Worm (Caenorhabditis elegans) whole organism, young adult: ENCODE measurements around the gene B0454.8.

Experiments
- B0019.2 ChIP-seq: fragments of 200-800 bp; sonication (Bioruptor generic); conservative IDR thresholded peaks from 2 replicates; pipeline ENCODE4 v1.3.6; 2022; ENCODE audit warnings: missing genetic modification reagents, missing genetic modification characterization, missing compliant biosample characterization
- B0035.1 ChIP-seq: sonication (generic microtip); optimal IDR thresholded peaks from 2 replicates; lab custom pipeline; 2016; ENCODE audit warnings: missing genetic modification characterization, mild to moderate bottlenecking, missing compliant biosample characterization, missing genotype, missing genetic modification reagents
- F39B2.1 ChIP-seq: fragments of 200-800 bp; sonication (Bioruptor generic); IDR thresholded peaks from 2 replicates; pipeline ENCODE4 v1.3.6; 2022; ENCODE audit warnings: missing genetic modification reagents, missing genetic modification characterization, missing compliant biosample characterization
- F52B5.7 ChIP-seq: sonication (generic microtip); optimal IDR thresholded peaks from 2 replicates; lab custom pipeline; 2016; ENCODE audit warnings: mild to moderate bottlenecking, missing genetic modification characterization, missing compliant biosample characterization
- Y53F4B.3 ChIP-seq: fragments of 200-800 bp; sonication (Bioruptor generic); IDR thresholded peaks from 2 replicates; pipeline ENCODE4 v1.3.6; 2022; ENCODE audit warnings: missing genetic modification reagents, missing genetic modification characterization, missing compliant biosample characterization
- Y79H2A.3 ChIP-seq: fragments of 200-800 bp; sonication (Bioruptor generic); conservative IDR thresholded peaks from 2 replicates; pipeline ENCODE4 v1.3.6; 2022; ENCODE audit warnings: missing genetic modification reagents, missing genetic modification characterization, missing compliant biosample characterization
- akir-1 ChIP-seq: fragments of 200-800 bp; sonication (Bioruptor generic); optimal IDR thresholded peaks from 2 replicates; lab custom pipeline; 2018; ENCODE audit warnings: mild to moderate bottlenecking, missing genetic modification characterization, moderate library complexity, missing compliant biosample characterization
- attf-6 ChIP-seq: fragments of 200-800 bp; sonication (Bioruptor generic); IDR thresholded peaks from 2 replicates; pipeline ENCODE4 v1.3.6; 2022; ENCODE audit warnings: missing genetic modification reagents, missing genetic modification characterization, missing compliant biosample characterization
- ccch-3 ChIP-seq: fragments of 200-800 bp; sonication (Bioruptor generic); optimal IDR thresholded peaks from 2 replicates; lab custom pipeline; 2018; ENCODE audit warnings: mild to moderate bottlenecking, missing genetic modification characterization, missing compliant biosample characterization
- cebp-2 ChIP-seq: fragments of 200-800 bp; sonication (Bioruptor generic); IDR thresholded peaks from 2 replicates; pipeline ENCODE4 v1.3.6; 2022; ENCODE audit warnings: missing genetic modification characterization, missing compliant biosample characterization
- ceh-58 ChIP-seq: fragments of 200-800 bp; sonication (Bioruptor generic); IDR thresholded peaks from 2 replicates; pipeline ENCODE4 v1.3.6; 2022; ENCODE audit warnings: missing genetic modification characterization, missing compliant biosample characterization
- ceh-91 ChIP-seq: fragments of 200-800 bp; sonication (Bioruptor generic); IDR thresholded peaks from 2 replicates; pipeline ENCODE4 v1.3.6; 2022; ENCODE audit warnings: missing genetic modification reagents, missing genetic modification characterization, missing compliant biosample characterization
- dpff-1 ChIP-seq: sonication (generic microtip); optimal IDR thresholded peaks from 2 replicates; lab custom pipeline; 2017; ENCODE audit warnings: mild to moderate bottlenecking, missing genetic modification characterization, missing compliant biosample characterization
- dpl-1 ChIP-seq: fragments of 150-350 bp; optimal IDR thresholded peaks from 2 replicates; lab custom pipeline; 2014; ENCODE audit warnings: missing biosample characterization, missing genetic modification reagents, missing genetic modification characterization
- hsf-1 ChIP-seq: fragments of 200-800 bp; sonication (Bioruptor generic); IDR thresholded peaks from 2 replicates; pipeline ENCODE4 v1.3.6; 2022; ENCODE audit warnings: missing genetic modification reagents, missing genetic modification characterization, missing compliant biosample characterization
- lag-1 ChIP-seq: fragments of 200-800 bp; sonication (Bioruptor generic); IDR thresholded peaks from 2 replicates; pipeline ENCODE4 v1.3.6; 2022; ENCODE audit warnings: missing genetic modification reagents, missing genetic modification characterization, missing compliant biosample characterization
- let-526 ChIP-seq: fragments of 200-800 bp; sonication (Bioruptor generic); IDR thresholded peaks from 2 replicates; pipeline ENCODE4 v1.3.6; 2022; ENCODE audit warnings: missing genetic modification reagents, missing genetic modification characterization, missing compliant biosample characterization
- lin-26 ChIP-seq: fragments of 200-800 bp; sonication (Bioruptor generic); IDR thresholded peaks from 2 replicates; pipeline ENCODE4 v1.3.6; 2022; ENCODE audit warnings: missing genetic modification reagents, missing genetic modification characterization, missing compliant biosample characterization
- madf-10 ChIP-seq: sonication (generic microtip); optimal IDR thresholded peaks from 2 replicates; lab custom pipeline; 2016; ENCODE audit warnings: mild to moderate bottlenecking, missing genetic modification characterization, missing compliant biosample characterization
- mcd-1 ChIP-seq: fragments of 200-800 bp; sonication (Bioruptor generic); IDR thresholded peaks from 2 replicates; pipeline ENCODE4 v1.3.6; 2022; ENCODE audit warnings: missing genetic modification reagents, missing genetic modification characterization, missing compliant biosample characterization
- mxl-1 ChIP-seq: sonication (generic microtip); optimal IDR thresholded peaks from 2 replicates; lab custom pipeline; 2016; ENCODE audit warnings: missing genetic modification characterization, missing compliant biosample characterization
- nfyb-1 ChIP-seq: fragments of 200-800 bp; sonication (Bioruptor generic); IDR thresholded peaks from 2 replicates; pipeline ENCODE4 v1.3.6; 2022; ENCODE audit warnings: missing genetic modification reagents, missing genetic modification characterization, missing compliant biosample characterization
- nhr-120 ChIP-seq: fragments of 200-800 bp; sonication (Bioruptor generic); IDR thresholded peaks from 2 replicates; pipeline ENCODE4 v1.3.6; 2022; ENCODE audit warnings: missing genetic modification characterization, missing compliant biosample characterization
- nhr-80 ChIP-seq: sonication (generic microtip); optimal IDR thresholded peaks from 2 replicates; lab custom pipeline; 2016; ENCODE audit warnings: missing genetic modification characterization, missing compliant biosample characterization
- rcor-1 ChIP-seq: fragments of 200-800 bp; sonication (Bioruptor generic); IDR thresholded peaks from 2 replicates; pipeline ENCODE4 v1.3.6; 2022; ENCODE audit warnings: missing genetic modification reagents, missing genetic modification characterization, missing compliant biosample characterization
- repo-1 ChIP-seq: sonication (generic microtip); optimal IDR thresholded peaks from 2 replicates; lab custom pipeline; 2017; ENCODE audit warnings: mild to moderate bottlenecking, missing genetic modification characterization, missing compliant biosample characterization
- rpc-1 ChIP-seq, 2 experiments: fragments of 150-350 bp in 1 of 2; sonication (generic microtip) in 1 of 2; optimal IDR thresholded peaks; 2 replicates each; lab custom pipeline; 2014 to 2018; ENCODE audit warnings: missing biosample characterization in 1 of 2, missing genetic modification characterization in 1 of 2, missing genetic modification reagents in 1 of 2, missing genotype in 1 of 2
- snpc-1.3 ChIP-seq: sonication (generic microtip); optimal IDR thresholded peaks from 2 replicates; lab custom pipeline; 2017; ENCODE audit warnings: missing genetic modification characterization, mild to moderate bottlenecking, missing compliant biosample characterization, antibody characterized with exemption, moderate library complexity, missing genotype, missing genetic modification reagents; ENCODE audit not compliant: insufficient read depth
- tbp1 ChIP-seq: fragments of 200-800 bp; sonication (Bioruptor generic); optimal IDR thresholded peaks from 2 replicates; lab custom pipeline; 2018; ENCODE audit warnings: mild to moderate bottlenecking, missing genetic modification characterization, missing compliant biosample characterization
- tbx-9 ChIP-seq: sonication (generic microtip); optimal IDR thresholded peaks from 2 replicates; lab custom pipeline; 2016; ENCODE audit warnings: borderline replicate concordance, missing genetic modification characterization, inconsistent platforms, missing compliant biosample characterization
- zfh-2 ChIP-seq: fragments of 200-800 bp; sonication (Bioruptor generic); conservative IDR thresholded peaks from 2 replicates; pipeline ENCODE4 v1.3.6; 2022; ENCODE audit warnings: missing genetic modification reagents, missing genetic modification characterization, missing compliant biosample characterization
- zim-3 ChIP-seq: sonication (generic microtip); optimal IDR thresholded peaks from 2 replicates; lab custom pipeline; 2017; ENCODE audit warnings: mild to moderate bottlenecking, missing genetic modification characterization, moderate library complexity, missing compliant biosample characterization
- ztf-26 ChIP-seq: sonication (generic microtip); optimal IDR thresholded peaks from 2 replicates; lab custom pipeline; 2017; ENCODE audit warnings: missing genetic modification characterization, missing compliant biosample characterization
- ztf-3 ChIP-seq: fragments of 200-800 bp; sonication (Bioruptor generic); optimal IDR thresholded peaks from 2 replicates; lab custom pipeline; 2018; ENCODE audit warnings: mild to moderate bottlenecking, missing genetic modification characterization, missing compliant biosample characterization

Gene B0454.8

DNA sequence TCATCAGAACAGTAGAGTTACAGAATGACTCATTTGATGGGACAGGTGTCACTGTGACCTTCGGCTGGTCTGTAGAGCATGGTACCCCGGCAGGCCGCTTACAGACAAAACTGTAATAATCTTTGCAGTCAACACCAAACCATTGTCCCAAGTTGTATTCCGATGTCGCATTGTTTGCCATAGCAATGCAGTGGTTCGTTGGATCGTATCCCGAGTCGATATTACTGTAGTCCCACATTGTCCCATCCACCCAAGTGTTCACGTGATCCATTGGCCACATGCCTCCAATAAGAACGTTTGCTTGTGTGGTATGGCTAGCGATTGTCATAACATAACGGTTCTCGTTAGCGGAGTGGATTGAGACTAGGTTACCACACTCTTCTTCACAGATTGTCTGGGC lies 22.4 kb downstream of the B0454.8 start:
- TF ChIP-seq rcor-1 (GFP tag; lab: Robert Waterston, UW) (no peak), zim-3 (no peak), mxl-1 (tag; lab: Kevin White, UChicago) (no peak), Y79H2A.3 (GFP tag; lab: Robert Waterston, UW) (no peak), zfh-2 (GFP tag; lab: Robert Waterston, UW) (no peak), Y53F4B.3 (GFP tag; lab: Robert Waterston, UW) (no peak), tbp1 (GFP tag; lab: Kevin White, UChicago) (no peak), dpl-1 (GFP tag; lab: Kevin White, UChicago) (no peak)

DNA sequence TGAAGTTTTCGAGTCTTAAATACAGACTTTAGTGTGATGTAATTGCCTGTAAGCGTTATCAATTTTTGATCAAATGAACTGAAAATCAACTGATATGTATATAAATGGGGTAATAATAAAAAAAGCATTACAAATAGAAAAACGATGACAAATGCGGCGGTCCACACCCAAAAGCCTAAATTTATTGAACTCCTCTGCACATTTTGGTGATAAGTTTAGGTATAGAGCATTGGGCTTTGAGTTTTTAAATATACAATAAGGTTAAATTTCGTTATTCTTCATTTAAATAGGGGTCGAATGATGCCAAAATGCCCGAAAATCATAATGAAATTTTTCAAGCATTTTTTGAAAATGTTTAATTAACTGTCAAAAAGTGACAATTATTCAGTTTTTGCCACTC lies 23.5 kb downstream of the B0454.8 start, which contains the start of gene clec-3:
clec-3 (minus strand) TSS at position 101 of the 400 bp plus-strand sequence.
- TF ChIP-seq Y79H2A.3 (GFP tag; lab: Robert Waterston, UW): no peak
- TF ChIP-seq F39B2.1 (GFP tag; lab: Robert Waterston, UW): no peak
- TF ChIP-seq tbp1 (GFP tag; lab: Kevin White, UChicago): no peak
- TF ChIP-seq mxl-1 (tag; lab: Kevin White, UChicago): no peak
- no peak for TF ChIP-seq ceh-58 (GFP tag; lab: Robert Waterston, UW)
- no peak for TF ChIP-seq ztf-26 (tag; lab: Kevin White, UChicago)
- TF ChIP-seq ztf-3 (GFP tag; lab: Kevin White, UChicago): no peak
- TF ChIP-seq nhr-80 (tag; lab: Kevin White, UChicago): no peak
- no peak for TF ChIP-seq akir-1 (GFP tag; lab: Kevin White, UChicago)
- TF ChIP-seq attf-6 (GFP tag; lab: Robert Waterston, UW): no peak
- TF ChIP-seq cebp-2 (GFP tag; lab: Robert Waterston, UW): no peak
- TF ChIP-seq lin-26 (GFP tag; lab: Robert Waterston, UW): no peak

DNA sequence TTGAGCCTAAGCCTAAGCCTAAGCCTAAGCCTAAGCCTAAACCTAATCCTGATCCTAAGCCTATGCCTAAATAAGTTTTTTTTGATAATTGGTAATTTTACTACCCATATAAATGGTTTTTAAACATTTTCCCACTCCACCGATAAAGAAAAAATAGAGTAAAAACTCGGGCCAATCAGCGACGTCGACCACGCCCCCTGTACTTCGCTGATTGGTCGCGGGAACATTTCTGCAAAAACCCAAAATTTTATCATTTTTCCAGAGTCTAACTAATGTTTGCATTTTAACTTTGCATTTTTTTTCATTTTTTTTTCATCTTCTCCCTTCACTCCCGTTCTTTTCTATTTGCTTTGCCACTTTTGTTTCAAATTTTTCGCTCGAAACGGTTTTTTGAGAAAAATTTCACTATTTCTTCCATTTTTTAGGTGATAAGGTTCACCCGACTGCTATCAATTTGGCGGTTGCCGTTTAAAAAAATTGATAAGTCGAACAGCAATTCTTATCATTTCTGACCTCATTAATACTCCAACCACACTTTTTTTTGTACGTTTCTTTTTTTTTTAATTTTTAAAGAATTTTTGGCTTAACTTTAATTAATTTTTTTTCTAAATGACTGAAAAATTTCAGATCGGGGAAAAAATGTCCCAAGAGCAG lies 28.9 kb downstream of the B0454.8 start, which contains the start of gene C41H7.2:
C41H7.2 (plus strand) TSS at position 622 of the 654 bp plus-strand sequence.
- TF ChIP-seq nhr-80 (tag; lab: Kevin White, UChicago) (peak; percentile 71), B0035.1 (tag; lab: Kevin White, UChicago) (no peak), nfyb-1 (GFP tag; lab: Robert Waterston, UW) (peak; percentile 93)

DNA sequence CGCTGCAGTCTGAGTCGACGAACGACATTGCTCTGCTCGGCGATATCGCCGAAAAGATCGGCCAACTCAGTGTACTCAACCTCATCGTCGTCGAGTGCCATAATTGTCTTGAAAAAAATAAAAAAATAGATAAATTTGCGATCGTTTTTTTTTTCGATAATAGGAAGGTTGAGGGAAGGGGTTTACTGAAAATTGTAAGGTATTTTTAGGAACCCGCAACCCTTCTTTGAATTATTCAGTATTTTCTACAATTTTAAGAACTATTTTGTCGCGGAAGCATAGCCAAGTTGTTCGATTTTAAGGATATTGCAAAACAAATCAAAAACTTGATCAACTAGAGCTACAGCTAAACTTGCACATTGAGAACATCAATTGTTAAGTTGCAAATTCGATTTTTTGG lies 31.1 kb downstream of the B0454.8 start, which contains the start of gene C41H7.9:
C41H7.9 (minus strand) TSS at position 101 of the 400 bp plus-strand sequence.
- TF ChIP-seq Y79H2A.3 (GFP tag; lab: Robert Waterston, UW): no peak
- TF ChIP-seq Y53F4B.3 (GFP tag; lab: Robert Waterston, UW): no peak
- TF ChIP-seq rpc-1 (optimal IDR thresholded peaks at IDR 0.05; lab: Kevin White, UChicago): no peak
- no peak for TF ChIP-seq rpc-1 (tag; optimal IDR thresholded peaks at IDR 0.05; lab: Kevin White, UChicago)
- no peak for TF ChIP-seq madf-10 (tag; lab: Kevin White, UChicago)
- TF ChIP-seq F52B5.7: no peak
- no peak for TF ChIP-seq ceh-91 (GFP tag; lab: Robert Waterston, UW)
- TF ChIP-seq nfyb-1 (GFP tag; lab: Robert Waterston, UW): no peak
- TF ChIP-seq ccch-3 (GFP tag; lab: Kevin White, UChicago): no peak
- TF ChIP-seq let-526 (GFP tag; lab: Robert Waterston, UW): no peak
- TF ChIP-seq dpff-1 (tag; lab: Kevin White, UChicago): no peak
- TF ChIP-seq B0019.2: no peak
- no peak for TF ChIP-seq tbx-9
- TF ChIP-seq hsf-1 (GFP tag; lab: Robert Waterston, UW): no peak
- TF ChIP-seq repo-1 (tag; lab: Kevin White, UChicago): no peak
- TF ChIP-seq mxl-1 (tag; lab: Kevin White, UChicago): no peak
- TF ChIP-seq nhr-120: no peak
- TF ChIP-seq lag-1 (GFP tag; lab: Robert Waterston, UW): no peak
- no peak for TF ChIP-seq snpc-1.3
- no peak for TF ChIP-seq mcd-1 (GFP tag; lab: Robert Waterston, UW)
- no peak for TF ChIP-seq cebp-2 (GFP tag; lab: Robert Waterston, UW)
- TF ChIP-seq, all 124 proteins: peak for 0
